Fruit fly (Drosophila melanogaster) whole organism, prepupa: ENCODE results near the gene CG42266.
A peak's percentile ranks its signal among the peaks of the same experiment; 100 is the strongest.

ENCODE experiments used
- Blimp-1 ChIP-seq: fragments of 200-800 bp; sonication (Bioruptor generic); optimal IDR thresholded peaks from 3 replicates; lab custom pipeline; 2017; ENCODE audit warnings: missing biosample characterization, missing genetic modification characterization, mild to moderate bottlenecking, moderate library complexity, missing genetic modification reagents
- CG10631 ChIP-seq: fragments of 200-800 bp; sonication (Bioruptor generic); optimal IDR thresholded peaks from 2 replicates; lab custom pipeline; 2016; ENCODE audit warnings: missing biosample characterization, missing genetic modification characterization
- CG10669 ChIP-seq: fragments of 200-800 bp; sonication (Bioruptor generic); optimal IDR thresholded peaks from 3 replicates; lab custom pipeline; 2018; ENCODE audit warnings: missing biosample characterization, mild to moderate bottlenecking, missing genetic modification characterization, moderate library complexity
- CG11762 ChIP-seq: fragments of 200-800 bp; sonication (Bioruptor generic); optimal IDR thresholded peaks from 3 replicates; lab custom pipeline; 2016; ENCODE audit warnings: missing biosample characterization, missing genetic modification characterization; ENCODE audit not compliant: insufficient read depth
- CG11902 ChIP-seq: fragments of 200-800 bp; sonication (Bioruptor generic); optimal IDR thresholded peaks from 3 replicates; lab custom pipeline; 2016; ENCODE audit warnings: missing biosample characterization, missing genetic modification characterization
- CG1621 ChIP-seq: fragments of 200-800 bp; sonication (Bioruptor generic); optimal IDR thresholded peaks from 3 replicates; lab custom pipeline; 2018; ENCODE audit warnings: missing biosample characterization, mild to moderate bottlenecking, missing genetic modification characterization
- CG16779 ChIP-seq: fragments of 200-800 bp; sonication (Bioruptor generic); optimal IDR thresholded peaks from 3 replicates; lab custom pipeline; 2017; ENCODE audit warnings: missing biosample characterization, mild to moderate bottlenecking, missing genetic modification characterization
- CG3032 ChIP-seq: fragments of 200-800 bp; optimal IDR thresholded peaks from 2 replicates; lab custom pipeline; 2019; ENCODE audit warnings: missing biosample characterization, mild to moderate bottlenecking, missing genetic modification characterization, moderate library complexity
- CG31627 ChIP-seq: fragments of 200-800 bp; sonication (Bioruptor generic); optimal IDR thresholded peaks from 3 replicates; lab custom pipeline; 2016; ENCODE audit warnings: missing biosample characterization, missing genetic modification characterization
- CG32006 ChIP-seq: fragments of 200-800 bp; sonication (Bioruptor generic); optimal IDR thresholded peaks from 3 replicates; lab custom pipeline; 2017; ENCODE audit warnings: missing biosample characterization, mild to moderate bottlenecking, missing genetic modification characterization
- CG6276 ChIP-seq: fragments of 200-800 bp; sonication (Bioruptor generic); optimal IDR thresholded peaks from 2 replicates; lab custom pipeline; 2017; ENCODE audit warnings: missing biosample characterization, mild to moderate bottlenecking, missing genetic modification characterization
- CG6854 ChIP-seq: fragments of 200-800 bp; sonication (Bioruptor generic); optimal IDR thresholded peaks from 2 replicates; lab custom pipeline; 2017; ENCODE audit warnings: missing biosample characterization, mild to moderate bottlenecking, missing genetic modification characterization
- CG7368 ChIP-seq: fragments of 200-800 bp; sonication (Bioruptor generic); optimal IDR thresholded peaks from 3 replicates; lab custom pipeline; 2016; ENCODE audit warnings: missing biosample characterization, missing genetic modification characterization
- CG8319 ChIP-seq: fragments of 200-800 bp; sonication (Bioruptor generic); optimal IDR thresholded peaks from 3 replicates; lab custom pipeline; 2016; ENCODE audit warnings: missing biosample characterization, missing genetic modification characterization
- CG8632 ChIP-seq: fragments of 200-800 bp; sonication (Bioruptor generic); optimal IDR thresholded peaks from 3 replicates; lab custom pipeline; 2016; ENCODE audit warnings: missing biosample characterization, missing genetic modification characterization
- CG9139 ChIP-seq: fragments of 200-800 bp; sonication (Bioruptor generic); optimal IDR thresholded peaks from 3 replicates; lab custom pipeline; 2017; ENCODE audit warnings: missing biosample characterization, mild to moderate bottlenecking, missing genetic modification characterization
- Eip75B ChIP-seq: fragments of 200-800 bp; sonication (Bioruptor generic); optimal IDR thresholded peaks from 3 replicates; lab custom pipeline; 2016; ENCODE audit warnings: missing biosample characterization, missing genetic modification characterization
- Ets96B ChIP-seq: fragments of 200-800 bp; optimal IDR thresholded peaks from 2 replicates; lab custom pipeline; 2019; ENCODE audit warnings: missing biosample characterization, mild to moderate bottlenecking, missing genetic modification characterization, moderate library complexity
- Hr39 ChIP-seq: fragments of 200-800 bp; sonication (Bioruptor generic); optimal IDR thresholded peaks from 2 replicates; lab custom pipeline; 2016; ENCODE audit warnings: missing biosample characterization, missing genetic modification characterization
- Hr4 ChIP-seq: fragments of 200-800 bp; sonication (Bioruptor generic); optimal IDR thresholded peaks from 3 replicates; lab custom pipeline; 2016; ENCODE audit warnings: missing biosample characterization, missing genetic modification characterization
- Met ChIP-seq: fragments of 200-800 bp; sonication (Bioruptor generic); optimal IDR thresholded peaks from 3 replicates; lab custom pipeline; 2016; ENCODE audit warnings: missing biosample characterization, missing genetic modification characterization
- OdsH ChIP-seq: fragments of 200-800 bp; sonication (Bioruptor generic); optimal IDR thresholded peaks from 3 replicates; lab custom pipeline; 2016; ENCODE audit warnings: missing biosample characterization, missing genetic modification characterization
- Sox14 ChIP-seq: fragments of 200-800 bp; sonication (Bioruptor generic); optimal IDR thresholded peaks from 3 replicates; lab custom pipeline; 2016; ENCODE audit warnings: missing biosample characterization, missing genetic modification characterization
- acj6 ChIP-seq: fragments of 200-800 bp; sonication (Bioruptor generic); optimal IDR thresholded peaks from 3 replicates; lab custom pipeline; 2016; ENCODE audit warnings: missing biosample characterization, missing genetic modification characterization
- cyc ChIP-seq: fragments of 200-800 bp; sonication (Bioruptor generic); optimal IDR thresholded peaks from 3 replicates; lab custom pipeline; 2016; ENCODE audit warnings: missing biosample characterization, missing genetic modification characterization
- dac ChIP-seq: fragments of 200-800 bp; sonication (Bioruptor generic); optimal IDR thresholded peaks from 2 replicates; lab custom pipeline; 2017; ENCODE audit warnings: missing biosample characterization, mild to moderate bottlenecking, missing genetic modification characterization
- dsx ChIP-seq: fragments of 200-800 bp; optimal IDR thresholded peaks from 3 replicates; lab custom pipeline; 2019; ENCODE audit warnings: missing biosample characterization, mild to moderate bottlenecking, missing genetic modification characterization, moderate library complexity; ENCODE audit not compliant: poor library complexity, severe bottlenecking
- eg ChIP-seq: fragments of 200-800 bp; sonication (Bioruptor generic); IDR thresholded peaks from 3 replicates; pipeline ENCODE4 v1.3.6; 2022; ENCODE audit warnings: missing biosample characterization, missing genetic modification characterization
- esn ChIP-seq: fragments of 200-800 bp; sonication (Bioruptor generic); optimal IDR thresholded peaks from 2 replicates; lab custom pipeline; 2016; ENCODE audit warnings: missing biosample characterization, mild to moderate bottlenecking, missing genetic modification characterization, moderate library complexity
- fd85E ChIP-seq: fragments of 200-800 bp; sonication (Bioruptor generic); optimal IDR thresholded peaks from 3 replicates; lab custom pipeline; 2016; ENCODE audit warnings: missing biosample characterization, missing genetic modification characterization
- fkh ChIP-seq: fragments of 200-800 bp; sonication (Bioruptor generic); optimal IDR thresholded peaks from 3 replicates; lab custom pipeline; 2017; ENCODE audit warnings: missing biosample characterization, mild to moderate bottlenecking, missing genetic modification characterization, moderate library complexity
- lz ChIP-seq: fragments of 200-800 bp; sonication (Bioruptor generic); optimal IDR thresholded peaks from 3 replicates; lab custom pipeline; 2016; ENCODE audit warnings: missing biosample characterization, missing genetic modification characterization
- pdm3 ChIP-seq: fragments of 200-800 bp; sonication (Bioruptor generic); optimal IDR thresholded peaks from 3 replicates; lab custom pipeline; 2016; ENCODE audit warnings: missing biosample characterization, missing genetic modification characterization
- salr ChIP-seq, 2 experiments: fragments of 200-800 bp; sonication (Bioruptor generic); optimal IDR thresholded peaks; 3 replicates each; lab custom pipeline; 2016 to 2018; ENCODE audit warnings: missing biosample characterization in 2 of 2, missing genetic modification characterization in 2 of 2, mild to moderate bottlenecking in 1 of 2
- ss ChIP-seq, 2 experiments: fragments of 200-800 bp; sonication (Bioruptor generic); optimal IDR thresholded peaks; 2 replicates in 1 of 2; 3 replicates in 1 of 2; lab custom pipeline; 2017 to 2018; ENCODE audit warnings: mild to moderate bottlenecking in 2 of 2, missing biosample characterization in 2 of 2, missing genetic modification characterization in 2 of 2, moderate library complexity in 1 of 2
- topi ChIP-seq: fragments of 200-800 bp; sonication (Bioruptor generic); optimal IDR thresholded peaks from 3 replicates; lab custom pipeline; 2016; ENCODE audit warnings: missing biosample characterization, missing genetic modification characterization
- vri ChIP-seq: fragments of 200-800 bp; sonication (Bioruptor generic); optimal IDR thresholded peaks from 3 replicates; lab custom pipeline; 2016; ENCODE audit warnings: missing biosample characterization, mild to moderate bottlenecking, missing genetic modification characterization

CG42266 gene

DNA sequence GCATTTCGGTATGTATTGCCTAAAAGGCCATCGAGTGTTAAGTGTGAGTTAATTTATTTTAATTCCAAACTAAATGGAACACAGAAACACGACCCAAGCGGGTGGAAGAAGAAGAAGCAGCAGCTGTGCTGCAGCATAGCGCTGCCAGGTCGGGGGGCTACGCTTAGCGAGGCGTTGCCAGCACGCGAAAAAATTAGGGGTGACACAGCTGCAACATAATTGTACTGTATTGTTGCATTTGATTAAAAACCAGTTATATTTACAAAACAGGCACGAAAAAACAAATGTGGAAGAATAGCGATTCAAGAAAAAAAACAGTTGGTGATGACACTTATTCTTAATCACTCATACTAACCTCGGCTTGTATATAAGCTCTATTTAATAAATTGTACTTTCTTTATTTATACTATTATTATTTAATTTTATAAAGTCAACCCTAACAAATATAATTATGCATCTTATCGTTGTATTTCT, 10.0 kb upstream of the CG42266 start (continued):
- peak; percentile 59 for TF ChIP-seq Hr4 (GFP tag; lab: Kevin White, UChicago)
- TF ChIP-seq Blimp-1, result peak; percentile 51
- TF ChIP-seq ss (GFP tag; optimal IDR thresholded peaks at IDR 0.05; lab: Kevin White, UChicago), result no peak
- no peak for TF ChIP-seq CG10669 (GFP tag; lab: Kevin White, UChicago)
- TF ChIP-seq CG11902 (GFP tag; lab: Kevin White, UChicago), result peak; percentile 64
- peak; percentile 46 for TF ChIP-seq CG7368
- peak; percentile 86 for TF ChIP-seq esn (GFP tag; lab: Kevin White, UChicago)
- TF ChIP-seq CG1621, result no peak
- peak; percentile 66 for TF ChIP-seq CG11762 (GFP tag; lab: Kevin White, UChicago)
- TF ChIP-seq Hr39 (GFP tag; lab: Kevin White, UChicago), result peak; percentile 88
- TF ChIP-seq fkh (GFP tag; lab: Kevin White, UChicago), result no peak
- peak; percentile 76 for TF ChIP-seq OdsH
- TF ChIP-seq CG31627 (GFP tag; lab: Kevin White, UChicago), result peak; percentile 84
- peak; percentile 16 for TF ChIP-seq fd85E
- no peak for TF ChIP-seq CG32006
- peak; percentile 30 for TF ChIP-seq Ets96B (tag; lab: Kevin White, UChicago)
- peak; percentile 80 for TF ChIP-seq lz (GFP tag; lab: Kevin White, UChicago)
- TF ChIP-seq, all 60 proteins: peak for 36

DNA sequence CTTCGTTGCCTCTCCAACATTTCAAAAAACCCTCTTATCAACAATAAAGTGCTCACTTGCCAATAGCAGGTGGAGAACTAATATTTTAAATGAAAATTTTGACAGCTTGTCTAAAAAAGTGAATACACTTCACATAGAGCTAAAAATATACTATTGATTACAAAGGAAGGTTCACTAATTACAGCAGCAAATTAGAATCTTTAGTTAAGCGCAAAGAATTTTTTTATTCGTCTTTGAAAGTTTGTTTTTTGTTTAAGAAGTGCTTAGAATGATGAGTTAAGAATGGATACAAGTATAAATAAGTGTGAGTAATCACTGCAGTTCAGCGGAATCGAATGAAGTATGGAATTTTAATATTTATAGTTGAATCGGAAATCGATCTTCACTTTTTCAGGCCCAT, 2.1 kb upstream of the CG42266 start, which contains the start of gene CG44405:
CG44405 (minus strand) TSS at position 101 of the 400 bp plus-strand sequence.
- TF ChIP-seq CG16779 (no peak), topi (no peak), vri (no peak), CG6854 (no peak), CG1621 (no peak), dsx (GFP tag; lab: Kevin White, UChicago) (no peak), CG8319 (GFP tag; lab: Kevin White, UChicago) (no peak), CG10669 (GFP tag; lab: Kevin White, UChicago) (no peak), CG7368 (no peak), ss (GFP tag; optimal IDR thresholded peaks at IDR 0.05; lab: Kevin White, UChicago) (no peak), salr (GFP tag; optimal IDR thresholded peaks at IDR 0.05; lab: Kevin White, UChicago) (no peak), Met (GFP tag; lab: Kevin White, UChicago) (no peak), acj6 (no peak), CG3032 (tag; lab: Kevin White, UChicago) (no peak), Eip75B (no peak)

DNA sequence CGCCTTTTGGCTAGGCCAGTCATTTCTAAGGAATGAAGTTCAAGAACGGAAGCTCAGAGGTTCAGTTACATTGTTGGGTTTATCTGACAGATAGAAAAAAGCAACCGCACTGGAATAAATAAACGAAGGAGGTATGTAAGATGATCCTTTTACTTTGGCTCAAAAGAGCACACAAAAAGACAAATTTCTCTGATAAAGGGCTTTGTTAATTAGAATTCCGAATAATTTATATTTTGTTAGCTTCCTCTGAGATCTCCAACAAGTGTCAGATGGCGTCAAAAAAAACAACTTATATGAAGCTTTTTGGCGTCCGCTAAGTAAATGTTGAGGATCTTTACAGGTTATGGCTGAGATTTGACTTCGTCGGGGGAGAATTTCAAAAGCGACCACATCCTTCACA, 2.4 kb downstream of the CG42266 start, which contains the start of gene CG31817:
CG31817 (minus strand) TSS at position 101 of the 400 bp plus-strand sequence.
- TF ChIP-seq Sox14 (GFP tag; lab: Kevin White, UChicago), result no peak
- TF ChIP-seq Ets96B (tag; lab: Kevin White, UChicago), result no peak
- TF ChIP-seq eg (GFP tag; lab: Robert Waterston, UW), result no peak
- TF ChIP-seq lz (GFP tag; lab: Kevin White, UChicago), result no peak
- TF ChIP-seq Hr39 (GFP tag; lab: Kevin White, UChicago), result no peak
- TF ChIP-seq CG16779, result no peak
- TF ChIP-seq CG9139, result no peak
- TF ChIP-seq Eip75B, result no peak
- no peak for TF ChIP-seq fd85E
- no peak for TF ChIP-seq CG3032 (tag; lab: Kevin White, UChicago)
- TF ChIP-seq dac (GFP tag; lab: Kevin White, UChicago), result no peak
- no peak for TF ChIP-seq CG6276 (GFP tag; lab: Kevin White, UChicago)
- no peak for TF ChIP-seq CG8632 (GFP tag; lab: Kevin White, UChicago)
- TF ChIP-seq pdm3 (GFP tag; lab: Kevin White, UChicago), result no peak
- TF ChIP-seq CG10631 (GFP tag; lab: Kevin White, UChicago), result no peak
- no peak for TF ChIP-seq CG11762 (GFP tag; lab: Kevin White, UChicago)
- TF ChIP-seq cyc (GFP tag; lab: Kevin White, UChicago), result no peak
